Fruit fly (Drosophila melanogaster) whole organism, embryonic: ENCODE results near the gene CG5262.

Experiments
- Asciz ChIP-seq: fragments of 200-800 bp; sonication (Bioruptor generic); optimal IDR thresholded peaks from 2 replicates; lab custom pipeline; 2017; ENCODE audit warnings: missing biosample characterization, mild to moderate bottlenecking, missing genetic modification characterization, missing genetic modification reagents
- CG10565 ChIP-seq: fragments of 200-800 bp; sonication (Bioruptor generic); optimal IDR thresholded peaks from 3 replicates; lab custom pipeline; 2016; ENCODE audit warnings: missing biosample characterization, mild to moderate bottlenecking, missing genetic modification characterization
- CG12219 ChIP-seq: fragments of 200-800 bp; sonication (Bioruptor generic); optimal IDR thresholded peaks from 3 replicates; lab custom pipeline; 2018; ENCODE audit warnings: missing biosample characterization, mild to moderate bottlenecking, missing genetic modification characterization
- CG12744 ChIP-seq: fragments of 200-800 bp; sonication (Bioruptor generic); optimal IDR thresholded peaks from 2 replicates; lab custom pipeline; 2016; ENCODE audit warnings: missing biosample characterization, missing genetic modification characterization
- CG12942 ChIP-seq: fragments of 200-800 bp; sonication (Bioruptor generic); optimal IDR thresholded peaks from 3 replicates; lab custom pipeline; 2016; ENCODE audit warnings: missing biosample characterization, missing genetic modification characterization
- CG13296 ChIP-seq: fragments of 200-800 bp; sonication (Bioruptor generic); optimal IDR thresholded peaks from 3 replicates; lab custom pipeline; 2018; ENCODE audit warnings: missing biosample characterization, mild to moderate bottlenecking, missing genetic modification characterization
- CG13424 ChIP-seq: fragments of 200-800 bp; sonication (Bioruptor generic); optimal IDR thresholded peaks from 2 replicates; lab custom pipeline; 2019; ENCODE audit warnings: missing biosample characterization, mild to moderate bottlenecking, missing genetic modification characterization, moderate library complexity
- CG15073 ChIP-seq: fragments of 200-800 bp; sonication (Bioruptor generic); optimal IDR thresholded peaks from 2 replicates; lab custom pipeline; 2016; ENCODE audit warnings: missing biosample characterization, missing genetic modification characterization
- CG15601 ChIP-seq: fragments of 200-800 bp; sonication (Bioruptor generic); optimal IDR thresholded peaks from 3 replicates; lab custom pipeline; 2019; ENCODE audit warnings: missing biosample characterization, mild to moderate bottlenecking, missing genetic modification characterization, moderate library complexity
- CG15696 ChIP-seq: fragments of 200-800 bp; sonication (Bioruptor generic); optimal IDR thresholded peaks from 2 replicates; lab custom pipeline; 2019; ENCODE audit warnings: missing biosample characterization, mild to moderate bottlenecking, missing genetic modification characterization, moderate library complexity
- CG17385 ChIP-seq: fragments of 200-800 bp; sonication (Bioruptor generic); optimal IDR thresholded peaks from 3 replicates; lab custom pipeline; 2018; ENCODE audit warnings: missing biosample characterization, mild to moderate bottlenecking, missing genetic modification characterization
- CG17568 ChIP-seq: fragments of 200-800 bp; sonication (Bioruptor generic); optimal IDR thresholded peaks from 2 replicates; lab custom pipeline; 2018; ENCODE audit warnings: missing biosample characterization, mild to moderate bottlenecking, missing genetic modification characterization, moderate library complexity
- CG34224 ChIP-seq: fragments of 200-800 bp; sonication (Bioruptor generic); IDR thresholded peaks from 3 replicates; pipeline ENCODE4 v1.3.6; 2022; ENCODE audit warnings: missing biosample characterization, missing genetic modification characterization; ENCODE audit not compliant: partially characterized antibody
- CG4730 ChIP-seq: fragments of 200-800 bp; sonication (Bioruptor generic); IDR thresholded peaks from 2 replicates; pipeline ENCODE4 v1.3.6; 2022; ENCODE audit warnings: missing biosample characterization, missing genetic modification characterization
- CG6654 ChIP-seq: fragments of 200-800 bp; sonication (Bioruptor generic); optimal IDR thresholded peaks from 2 replicates; lab custom pipeline; 2017; ENCODE audit warnings: missing biosample characterization, mild to moderate bottlenecking, missing genetic modification characterization
- CG9609 ChIP-seq: fragments of 200-800 bp; sonication (Bioruptor generic); optimal IDR thresholded peaks from 3 replicates; lab custom pipeline; 2016; ENCODE audit warnings: missing biosample characterization, missing genetic modification characterization
- CG9932 ChIP-seq: fragments of 200-800 bp; sonication (Bioruptor generic); IDR thresholded peaks from 2 replicates; pipeline ENCODE4 v1.3.6; 2022; ENCODE audit warnings: missing biosample characterization, missing genetic modification characterization
- Camta ChIP-seq: fragments of 200-800 bp; sonication (Bioruptor generic); optimal IDR thresholded peaks from 2 replicates; lab custom pipeline; 2016; ENCODE audit warnings: missing biosample characterization, missing genetic modification characterization
- Dip2 ChIP-seq: fragments of 200-800 bp; sonication (Bioruptor generic); IDR thresholded peaks from 2 replicates; pipeline ENCODE4 v1.3.6; 2022; ENCODE audit warnings: missing biosample characterization, missing genetic modification characterization
- Ets97D ChIP-seq: fragments of 200-800 bp; sonication (Bioruptor generic); optimal IDR thresholded peaks from 3 replicates; lab custom pipeline; 2016; ENCODE audit warnings: missing biosample characterization, missing genetic modification characterization
- MTF-1 ChIP-seq: fragments of 200-800 bp; sonication (Bioruptor generic); optimal IDR thresholded peaks from 2 replicates; lab custom pipeline; 2018; ENCODE audit warnings: missing biosample characterization, mild to moderate bottlenecking, missing genetic modification characterization, borderline replicate concordance
- Max ChIP-seq: fragments of 200-800 bp; sonication (Bioruptor generic); optimal IDR thresholded peaks from 2 replicates; lab custom pipeline; 2016; ENCODE audit warnings: missing biosample characterization, mild to moderate bottlenecking, missing genetic modification characterization
- NK7.1 ChIP-seq: fragments of 200-800 bp; sonication (Bioruptor generic); optimal IDR thresholded peaks from 3 replicates; lab custom pipeline; 2016; ENCODE audit warnings: missing biosample characterization, missing genetic modification characterization
- Oli ChIP-seq: fragments of 200-800 bp; sonication (Bioruptor generic); optimal IDR thresholded peaks from 2 replicates; lab custom pipeline; 2018; ENCODE audit warnings: missing biosample characterization, mild to moderate bottlenecking, missing genetic modification characterization, moderate library complexity
- Scr ChIP-seq: fragments of 200-800 bp; sonication (Bioruptor generic); IDR thresholded peaks from 2 replicates; pipeline ENCODE4 v1.3.6; 2022; ENCODE audit warnings: missing biosample characterization, missing genetic modification characterization; ENCODE audit not compliant: partially characterized antibody
- Spps ChIP-seq: fragments of 200-800 bp; sonication (Bioruptor generic); optimal IDR thresholded peaks from 2 replicates; lab custom pipeline; 2018; ENCODE audit warnings: missing biosample characterization, mild to moderate bottlenecking, missing genetic modification characterization
- ash1 ChIP-seq: fragments of 200-800 bp; sonication (Bioruptor generic); optimal IDR thresholded peaks from 2 replicates; lab custom pipeline; 2018; ENCODE audit warnings: missing biosample characterization, mild to moderate bottlenecking, missing genetic modification characterization
- bbx ChIP-seq: fragments of 200-800 bp; sonication (Bioruptor generic); IDR thresholded peaks from 2 replicates; pipeline ENCODE4 v1.3.6; 2022; ENCODE audit warnings: missing biosample characterization, missing genetic modification characterization; ENCODE audit not compliant: partially characterized antibody
- ci ChIP-seq: fragments of 200-800 bp; sonication (Bioruptor generic); IDR thresholded peaks from 3 replicates; pipeline ENCODE4 v1.3.6; 2022; ENCODE audit warnings: missing biosample characterization, missing genetic modification characterization
- dan ChIP-seq: fragments of 200-800 bp; sonication (Bioruptor generic); IDR thresholded peaks from 2 replicates; pipeline ENCODE4 v1.3.6; 2022; ENCODE audit warnings: missing biosample characterization, missing genetic modification characterization
- h ChIP-seq: fragments of >200 bp; optimal IDR thresholded peaks from 2 replicates; lab custom pipeline; 2017
- hkb ChIP-seq, 2 experiments: fragments of 200-800 bp in 1 of 2; fragments of >200 bp in 1 of 2; sonication (Bioruptor generic) in 1 of 2; IDR thresholded peaks in 1 of 2; optimal IDR thresholded peaks in 1 of 2; 2 replicates each; pipeline versions ENCODE4 v1.3.6 to Lab custom; 2017 to 2022; ENCODE audit warnings: missing biosample characterization in 1 of 2, missing genetic modification characterization in 1 of 2
- kah ChIP-seq: fragments of 200-800 bp; sonication (Bioruptor generic); optimal IDR thresholded peaks from 2 replicates; lab custom pipeline; 2018; ENCODE audit warnings: missing biosample characterization, mild to moderate bottlenecking, missing genetic modification characterization
- ken ChIP-seq: fragments of 200-800 bp; sonication (Bioruptor generic); IDR thresholded peaks from 3 replicates; pipeline ENCODE4 v1.3.6; 2022; ENCODE audit warnings: missing biosample characterization, missing genetic modification characterization
- lov ChIP-seq, 2 experiments: fragments of 200-800 bp in 1 of 2; fragments of >200 bp in 1 of 2; sonication (Bioruptor generic) in 1 of 2; IDR thresholded peaks in 1 of 2; optimal IDR thresholded peaks in 1 of 2; 2 replicates in 1 of 2; 3 replicates in 1 of 2; pipeline versions ENCODE4 v1.3.6 to Lab custom; 2017 to 2022; ENCODE audit warnings: missing biosample characterization in 1 of 2, missing genetic modification characterization in 1 of 2
- repo ChIP-seq: fragments of 200-800 bp; sonication (Bioruptor generic); optimal IDR thresholded peaks from 2 replicates; lab custom pipeline; 2016; ENCODE audit warnings: missing biosample characterization, missing genetic modification characterization
- salm ChIP-seq: fragments of 200-800 bp; sonication (Bioruptor generic); optimal IDR thresholded peaks from 2 replicates; lab custom pipeline; 2018; ENCODE audit warnings: missing biosample characterization, mild to moderate bottlenecking, missing genetic modification characterization
- sc ChIP-seq, 3 experiments: fragments of >200 bp in 2 of 3; fragments of 200-800 bp in 1 of 3; sonication (Bioruptor generic) in 1 of 3; optimal IDR thresholded peaks; 2 replicates in 2 of 3; 3 replicates in 1 of 3; lab custom pipeline; 2017; ENCODE audit warnings: mild to moderate bottlenecking in 1 of 3, missing biosample characterization in 1 of 3, missing genetic modification characterization in 1 of 3, missing genetic modification reagents in 1 of 3
- sens ChIP-seq: fragments of 200-800 bp; sonication (Bioruptor generic); peaks from one replicate; lab custom pipeline; 2016; ENCODE audit warnings: missing biosample characterization, missing genetic modification characterization
- stwl ChIP-seq: fragments of 200-800 bp; sonication (Bioruptor generic); optimal IDR thresholded peaks from 3 replicates; lab custom pipeline; 2018; ENCODE audit warnings: missing biosample characterization, mild to moderate bottlenecking, missing genetic modification characterization, moderate library complexity
- trem ChIP-seq: fragments of 200-800 bp; optimal IDR thresholded peaks from 3 replicates; lab custom pipeline; 2019; ENCODE audit warnings: missing biosample characterization, mild to moderate bottlenecking, missing genetic modification characterization, moderate library complexity
- twi ChIP-seq: fragments of 200-800 bp; optimal IDR thresholded peaks from 2 replicates; lab custom pipeline; 2019; ENCODE audit warnings: missing biosample characterization, mild to moderate bottlenecking, missing genetic modification characterization, moderate library complexity
- unc-4 ChIP-seq: fragments of 200-800 bp; sonication (Bioruptor generic); IDR thresholded peaks from 2 replicates; pipeline ENCODE4 v1.3.6; 2022; ENCODE audit warnings: missing biosample characterization, missing genetic modification characterization; ENCODE audit not compliant: partially characterized antibody
- wor ChIP-seq: fragments of 200-800 bp; sonication (Bioruptor generic); IDR thresholded peaks from 2 replicates; pipeline ENCODE4 v1.3.6; 2022; ENCODE audit warnings: missing biosample characterization, missing genetic modification characterization

Gene CG5262

DNA sequence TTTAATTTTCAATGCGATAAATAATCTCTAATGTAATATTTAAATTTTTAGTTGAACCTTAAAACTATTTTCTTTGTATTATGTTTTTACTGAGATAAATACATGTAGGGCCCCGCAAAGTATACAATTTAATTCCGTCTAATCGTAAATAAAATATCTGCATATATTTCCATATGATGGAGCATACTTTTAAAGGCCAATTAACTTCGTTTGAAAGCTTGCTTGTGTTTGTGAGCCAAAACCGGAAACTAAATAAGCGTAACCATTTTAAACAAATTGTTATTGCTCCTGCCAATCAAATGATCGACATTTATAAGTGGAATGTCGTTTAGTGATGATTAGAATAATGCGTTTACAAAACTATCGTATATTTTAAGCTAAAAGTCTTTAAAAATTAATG is 19.5 kb downstream of the CG5262 start (continued):
- TF ChIP-seq CG12942 (GFP tag; lab: Kevin White, UChicago) (no peak), CG9609 (GFP tag; lab: Kevin White, UChicago) (no peak), CG13424 (no peak), Camta (GFP tag; lab: Kevin White, UChicago) (no peak), CG12219 (GFP tag; lab: Kevin White, UChicago) (no peak), sens (no peak), kah (no peak), CG15073 (GFP tag; lab: Kevin White, UChicago) (no peak), CG15696 (tag; lab: Kevin White, UChicago) (no peak), dan (GFP tag; lab: Robert Waterston, UW) (no peak), CG17568 (GFP tag; lab: Kevin White, UChicago) (peak; percentile 23), sc (optimal IDR thresholded peaks at IDR 0.05; lab: Kevin White, UChicago) (no peak), sc (GFP tag; optimal IDR thresholded peaks at IDR 0.05; lab: Kevin White, UChicago) (no peak), CG13296 (GFP tag; lab: Kevin White, UChicago) (peak; percentile 13), Spps (tag; lab: Kevin White, UChicago) (no peak), bbx (GFP tag; lab: Robert Waterston, UW) (no peak), CG17385 (GFP tag; lab: Kevin White, UChicago) (peak; percentile 22), lov (optimal IDR thresholded peaks at IDR 0.05; lab: Kevin White, UChicago) (no peak), lov (GFP tag; IDR thresholded peaks at IDR 0.05; lab: Robert Waterston, UW) (no peak), CG9932 (GFP tag; lab: Robert Waterston, UW) (no peak), ci (GFP tag; lab: Robert Waterston, UW) (peak; percentile 7; the same call in 1 of the 3 replicates), CG34224 (GFP tag; lab: Robert Waterston, UW) (no peak), CG10565 (GFP tag; lab: Kevin White, UChicago) (no peak), h (lab: Kevin White, UChicago) (no peak), trem (no peak), Ets97D (GFP tag; lab: Kevin White, UChicago) (peak; percentile 90), ash1 (GFP tag; lab: Kevin White, UChicago) (no peak), Oli (tag; lab: Kevin White, UChicago) (no peak), stwl (tag; lab: Kevin White, UChicago) (no peak), ken (GFP tag; lab: Robert Waterston, UW) (no peak), NK7.1 (no peak), Dip2 (GFP tag; lab: Robert Waterston, UW) (no peak), MTF-1 (GFP tag; lab: Kevin White, UChicago) (no peak), CG15601 (tag; lab: Kevin White, UChicago) (no peak), Scr (GFP tag; lab: Robert Waterston, UW) (no peak), salm (tag; lab: Kevin White, UChicago) (no peak), CG12744 (GFP tag; lab: Kevin White, UChicago) (no peak), unc-4 (GFP tag; lab: Robert Waterston, UW) (no peak), CG4730 (no peak), Max (no peak), hkb (optimal IDR thresholded peaks at IDR 0.05; lab: Kevin White, UChicago) (no peak), hkb (GFP tag; IDR thresholded peaks at IDR 0.05; lab: Robert Waterston, UW) (0 out of 2 replicates have a peak, but pooled peaks have one; percentile 20), twi (tag; lab: Kevin White, UChicago) (no peak), Asciz (GFP tag; lab: Kevin White, UChicago) (no peak), CG6654 (no peak), repo (GFP tag; lab: Kevin White, UChicago) (no peak), wor (GFP tag; lab: Robert Waterston, UW) (no peak)
